Fruit fly (Drosophila melanogaster): ENCODE results near the gene Fbp1.

- TF ChIP-seq CTCF (optimal IDR thresholded peaks at IDR 0.05) (no peak), CG8478 (optimal IDR thresholded peaks at IDR 0.05) (no peak)
Observed at dm6 chr3L:14135496-14135895, 37.6 kb upstream of the Fbp1 start.

Measured in S2 (cell line).